Worm (Caenorhabditis elegans): ENCODE data around the gene R03C1.1.
A peak's percentile ranks its signal among the peaks of the same experiment; 100 is the strongest.

Gene R03C1.1

ce11 chrII:14940980-14941379 lies 30.8 kb upstream of the R03C1.1 start:
- TF ChIP-seq nhr-25 (tag; optimal IDR thresholded peaks at IDR 0.05; ENCODE audit: borderline replicate concordance, insufficient read depth) (no peak), hlh-30 (tag; optimal IDR thresholded peaks at IDR 0.05; ENCODE audit: insufficient read depth) (no peak), spr-1 (tag; optimal IDR thresholded peaks at IDR 0.05) (no peak), madf-9 (GFP tag; conservative IDR thresholded peaks at IDR 0.05) (no peak), madf-5 (GFP tag; IDR thresholded peaks at IDR 0.05) (no peak), dpl-1 (GFP tag; optimal IDR thresholded peaks at IDR 0.05) (no peak), T26A8.4 (GFP tag; IDR thresholded peaks at IDR 0.05) (no peak), T20F7.1 (GFP tag; optimal IDR thresholded peaks at IDR 0.05) (no peak), unc-130 (GFP tag; optimal IDR thresholded peaks at IDR 0.05) (no peak), F37D6.2 (tag; optimal IDR thresholded peaks at IDR 0.05) (no peak), mdt-29 (GFP tag; IDR thresholded peaks at IDR 0.05) (no peak), ceh-62 (tag; optimal IDR thresholded peaks at IDR 0.05) (no peak)

DNA sequence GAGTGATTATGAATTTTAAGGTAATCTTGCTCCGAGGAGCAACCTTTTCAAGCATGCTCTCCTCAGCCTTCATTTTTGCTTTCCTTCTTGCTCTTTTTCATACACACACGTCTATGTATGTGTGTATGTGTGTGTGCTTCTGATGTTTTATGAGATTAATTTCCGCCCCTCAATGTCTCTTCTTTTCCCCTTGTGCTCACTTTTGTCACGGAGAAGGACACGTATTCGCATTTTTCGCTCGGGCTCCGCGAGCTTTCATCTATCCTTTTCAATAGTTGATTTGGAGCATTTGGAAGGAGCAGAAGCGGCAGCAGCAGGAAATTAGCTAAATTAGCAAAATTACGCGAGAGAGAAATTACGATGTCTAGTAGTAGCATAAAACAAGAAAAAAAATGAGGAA lies 30.1 kb upstream of the R03C1.1 start:
- no peak for TF ChIP-seq pqm-1 (tag; optimal IDR thresholded peaks at IDR 0.05)
- 0 out of 2 replicates have a peak, but pooled peaks have one; percentile 43 for TF ChIP-seq nhr-42 (GFP tag; IDR thresholded peaks at IDR 0.05)

DNA sequence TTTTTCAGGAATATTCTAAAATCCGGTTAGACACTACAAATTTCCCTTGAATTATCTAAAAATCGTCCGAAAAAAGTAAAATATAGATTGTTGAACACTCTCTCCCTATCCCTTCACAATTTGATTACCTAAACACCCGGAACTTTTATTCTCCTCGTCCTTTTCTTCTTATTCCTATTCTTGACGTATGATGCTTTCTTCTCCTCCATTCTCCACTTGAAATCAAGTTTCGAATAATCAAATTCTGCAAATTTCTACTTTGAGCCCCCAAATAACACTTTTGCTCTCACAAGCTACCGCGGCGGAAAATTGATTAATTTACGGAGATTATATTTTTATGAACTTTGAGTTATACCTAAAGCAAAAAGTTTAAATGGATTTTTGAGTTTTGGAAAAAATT lies 28.1 kb upstream of the R03C1.1 start:
- TF ChIP-seq zip-11 (GFP tag; IDR thresholded peaks at IDR 0.05) = no peak
- TF ChIP-seq fkh-10 (GFP tag; optimal IDR thresholded peaks at IDR 0.05) = peak; percentile 94
- no peak for TF ChIP-seq unc-130 (GFP tag; optimal IDR thresholded peaks at IDR 0.05)
- TF ChIP-seq nhr-111 (GFP tag; optimal IDR thresholded peaks at IDR 0.05) = no peak
- no peak for TF ChIP-seq ztf-11 (tag; optimal IDR thresholded peaks at IDR 0.05)
- no peak for TF ChIP-seq vab-7 (GFP tag; IDR thresholded peaks at IDR 0.05)
- TF ChIP-seq dve-1 (tag; optimal IDR thresholded peaks at IDR 0.05; ENCODE audit: insufficient read depth) = no peak
- no peak for TF ChIP-seq lin-29 (GFP tag; IDR thresholded peaks at IDR 0.05)
- TF ChIP-seq daf-12 (tag; optimal IDR thresholded peaks at IDR 0.05) = no peak
- TF ChIP-seq cey-2 (tag; optimal IDR thresholded peaks at IDR 0.05; ENCODE audit: borderline replicate concordance, insufficient read depth) = no peak
- no peak for TF ChIP-seq ZK337.2 (GFP tag; IDR thresholded peaks at IDR 0.05)
- TF ChIP-seq ctbp-1 (GFP tag; IDR thresholded peaks at IDR 0.05) = 0 out of 2 replicates have a peak, but pooled peaks have one; percentile 43
- no peak for TF ChIP-seq nhr-102 (tag; optimal IDR thresholded peaks at IDR 0.05)
- no peak for TF ChIP-seq hif-1 (tag; optimal IDR thresholded peaks at IDR 0.05)
- no peak for TF ChIP-seq Y5F2A.4 (GFP tag; optimal IDR thresholded peaks at IDR 0.05)
- peak; percentile 92 for TF ChIP-seq ces-1 (GFP tag; optimal IDR thresholded peaks at IDR 0.05)

DNA sequence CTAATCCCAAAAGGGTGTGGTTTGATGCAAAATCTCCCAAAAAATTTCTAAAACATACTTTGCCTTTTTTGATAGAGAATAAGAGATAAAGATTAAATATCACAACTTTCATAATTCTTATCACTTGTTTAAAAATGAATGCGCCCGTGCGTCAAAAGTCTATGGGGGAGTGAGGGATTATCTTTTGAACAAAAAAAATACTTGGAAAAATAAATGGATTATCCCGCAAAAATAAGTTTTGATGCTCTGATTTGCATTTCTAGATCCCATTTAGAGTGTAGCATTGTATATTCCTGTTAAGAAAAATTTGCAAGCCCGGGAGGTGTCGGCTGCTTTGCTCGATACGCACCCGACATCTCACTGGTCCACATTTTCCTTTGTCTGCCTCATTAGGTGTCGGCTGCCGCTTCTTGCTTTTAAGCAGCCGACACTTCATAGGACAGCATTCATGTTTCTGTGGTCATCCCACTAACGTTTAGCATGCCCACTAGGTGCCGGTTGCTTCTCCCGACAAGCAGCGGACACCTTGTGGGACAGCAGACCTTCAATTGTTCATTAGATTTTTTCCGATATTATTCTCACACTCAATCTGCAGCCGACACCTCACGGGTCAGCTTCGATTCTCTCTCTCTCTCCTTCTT lies 25.3 kb upstream of the R03C1.1 start:
- TF ChIP-seq pqm-1 (tag; optimal IDR thresholded peaks at IDR 0.05) = no peak
- no peak for TF ChIP-seq nhr-10 (tag; optimal IDR thresholded peaks at IDR 0.05)
- TF ChIP-seq arid-1 (GFP tag; conservative IDR thresholded peaks at IDR 0.05) = no peak
- TF ChIP-seq fkh-10 (GFP tag; optimal IDR thresholded peaks at IDR 0.05) = no peak

- no peak for TF ChIP-seq mdl-1 (tag; optimal IDR thresholded peaks at IDR 0.05)
- TF ChIP-seq snpc-4 (tag; optimal IDR thresholded peaks at IDR 0.05) = peak; percentile 22
These were observed 18.6 kb upstream of the R03C1.1 start for ce11 chrII:14928766-14929165.
